Worm (Caenorhabditis elegans) whole organism, L3 larva: ENCODE data around the gene ifb-1.
A peak's percentile ranks its signal among the peaks of the same experiment; 100 is the strongest.

Experiments used
- R02D3.7 ChIP-seq: fragments of 150-350 bp; optimal IDR thresholded peaks from 2 replicates; lab custom pipeline; 2014; ENCODE audit warnings: missing biosample characterization, missing genetic modification characterization
- ZK546.5 ChIP-seq: sonication (generic microtip); optimal IDR thresholded peaks from 2 replicates; lab custom pipeline; 2017; ENCODE audit warnings: missing biosample characterization, missing genetic modification characterization
- ama-1 ChIP-seq: fragments of 150-350 bp; optimal IDR thresholded peaks from 2 replicates; lab custom pipeline; 2018
- ceh-16 ChIP-seq: sonication (generic microtip); optimal IDR thresholded peaks from 2 replicates; lab custom pipeline; 2017; ENCODE audit warnings: missing biosample characterization, missing genetic modification characterization
- ceh-28 ChIP-seq: fragments of 150-350 bp; optimal IDR thresholded peaks from 2 replicates; lab custom pipeline; 2014; ENCODE audit warnings: missing biosample characterization, missing genetic modification reagents, missing genetic modification characterization
- ceh-82 ChIP-seq: fragments of 150-350 bp; optimal IDR thresholded peaks from 2 replicates; lab custom pipeline; 2014; ENCODE audit warnings: missing biosample characterization, missing genetic modification characterization
- ceh-9 ChIP-seq: sonication (generic microtip); optimal IDR thresholded peaks from 2 replicates; lab custom pipeline; 2018; ENCODE audit warnings: missing biosample characterization, missing genetic modification characterization
- egl-27 ChIP-seq: sonication (generic microtip); optimal IDR thresholded peaks from 4 replicates; lab custom pipeline; 2017; ENCODE audit warnings: missing biosample characterization, missing genetic modification reagents, missing genetic modification characterization
- egl-5 ChIP-seq: fragments of 150-350 bp; optimal IDR thresholded peaks from 2 replicates; lab custom pipeline; 2017; ENCODE audit warnings: missing biosample characterization, missing genetic modification reagents, missing genetic modification characterization, inconsistent platforms
- elt-2 ChIP-seq: sonication (generic microtip); optimal IDR thresholded peaks from 2 replicates; lab custom pipeline; 2016; ENCODE audit warnings: missing genetic modification reagents, mild to moderate bottlenecking, missing genetic modification characterization, missing compliant biosample characterization
- elt-3 ChIP-seq, 3 experiments: fragments of 150-350 bp in 1 of 3; sonication (generic microtip) in 2 of 3; optimal IDR thresholded peaks; 2 replicates in 2 of 3; 4 replicates in 1 of 3; lab custom pipeline; 2014 to 2017; ENCODE audit warnings: missing biosample characterization in 3 of 3, missing genetic modification characterization in 3 of 3
- eor-1 ChIP-seq, 2 experiments: fragments of 150-350 bp; optimal IDR thresholded peaks; 2 replicates each; lab custom pipeline; 2014 to 2018; ENCODE audit warnings: missing biosample characterization in 2 of 2, missing genetic modification characterization in 2 of 2
- fkh-10 ChIP-seq: sonication (generic microtip); optimal IDR thresholded peaks from 2 replicates; lab custom pipeline; 2017; ENCODE audit warnings: missing biosample characterization, missing genetic modification reagents, missing genetic modification characterization
- fkh-2 ChIP-seq: fragments of 150-350 bp; optimal IDR thresholded peaks from 2 replicates; lab custom pipeline; 2014; ENCODE audit warnings: missing biosample characterization, missing genetic modification reagents, missing genetic modification characterization
- hmg-11 ChIP-seq: sonication (generic microtip); optimal IDR thresholded peaks from 2 replicates; lab custom pipeline; 2016; ENCODE audit warnings: missing genetic modification characterization, missing compliant biosample characterization
- jun-1 ChIP-seq: fragments of 150-350 bp; optimal IDR thresholded peaks from 2 replicates; lab custom pipeline; 2014; ENCODE audit warnings: missing biosample characterization, missing genetic modification reagents, missing genetic modification characterization
- lin-15B ChIP-seq: fragments of 150-350 bp; optimal IDR thresholded peaks from 2 replicates; lab custom pipeline; 2014; ENCODE audit warnings: missing biosample characterization, missing genetic modification characterization
- lin-39 ChIP-seq: fragments of 150-350 bp; optimal IDR thresholded peaks from 2 replicates; lab custom pipeline; 2018; ENCODE audit warnings: missing biosample characterization, missing genetic modification reagents, missing genetic modification characterization
- lsy-12 ChIP-seq: sonication (generic microtip); optimal IDR thresholded peaks from 2 replicates; lab custom pipeline; 2016; ENCODE audit warnings: mild to moderate bottlenecking, missing genetic modification characterization, missing compliant biosample characterization
- mdl-1 ChIP-seq: fragments of 150-350 bp; optimal IDR thresholded peaks from 2 replicates; lab custom pipeline; 2014; ENCODE audit warnings: missing biosample characterization, missing genetic modification characterization
- mml-1 ChIP-seq: fragments of 150-350 bp; sonication (generic microtip); optimal IDR thresholded peaks from 3 replicates; lab custom pipeline; 2014; ENCODE audit warnings: missing biosample characterization, missing genetic modification characterization
- nfya-1 ChIP-seq: sonication (generic microtip); optimal IDR thresholded peaks from 2 replicates; lab custom pipeline; 2017; ENCODE audit warnings: missing genetic modification characterization, mild to moderate bottlenecking, missing compliant biosample characterization, antibody characterized with exemption, moderate library complexity; ENCODE audit not compliant: insufficient read depth
- nhr-12 ChIP-seq: fragments of 150-350 bp; optimal IDR thresholded peaks from 2 replicates; lab custom pipeline; 2014; ENCODE audit warnings: missing biosample characterization, missing genetic modification characterization
- nhr-23 ChIP-seq: fragments of 150-350 bp; optimal IDR thresholded peaks from 2 replicates; lab custom pipeline; 2014; ENCODE audit warnings: missing biosample characterization, missing genetic modification reagents, missing genetic modification characterization
- nhr-237 ChIP-seq: fragments of 150-350 bp; optimal IDR thresholded peaks from 2 replicates; lab custom pipeline; 2014; ENCODE audit warnings: missing biosample characterization, missing genetic modification characterization
- nhr-25 ChIP-seq: sonication (generic microtip); optimal IDR thresholded peaks from 2 replicates; lab custom pipeline; 2017; ENCODE audit warnings: missing biosample characterization, missing genetic modification characterization
- nhr-28 ChIP-seq: fragments of 150-350 bp; optimal IDR thresholded peaks from 2 replicates; lab custom pipeline; 2014; ENCODE audit warnings: missing biosample characterization, missing genetic modification characterization
- nhr-67 ChIP-seq: fragments of 150-350 bp; optimal IDR thresholded peaks from 2 replicates; lab custom pipeline; 2014; ENCODE audit warnings: missing biosample characterization, missing genetic modification characterization
- nhr-77 ChIP-seq: fragments of 150-350 bp; optimal IDR thresholded peaks from 2 replicates; lab custom pipeline; 2014; ENCODE audit warnings: missing biosample characterization, missing genetic modification characterization
- pha-4 ChIP-seq: fragments of 150-350 bp; optimal IDR thresholded peaks from 2 replicates; lab custom pipeline; 2014; ENCODE audit warnings: missing biosample characterization, missing genetic modification reagents, missing genetic modification characterization
- pqm-1 ChIP-seq: fragments of 150-350 bp; optimal IDR thresholded peaks from 2 replicates; lab custom pipeline; 2017; ENCODE audit warnings: missing biosample characterization, missing genetic modification characterization, inconsistent platforms
- sea-2 ChIP-seq: fragments of 150-350 bp; sonication (generic microtip); optimal IDR thresholded peaks from 4 replicates; lab custom pipeline; 2014; ENCODE audit warnings: missing biosample characterization, missing genetic modification reagents, missing genetic modification characterization
- skn-1 ChIP-seq: fragments of 150-350 bp; optimal IDR thresholded peaks from 2 replicates; lab custom pipeline; 2014; ENCODE audit warnings: missing biosample characterization, missing genetic modification characterization
- snpc-4 ChIP-seq: fragments of 150-350 bp; optimal IDR thresholded peaks from 2 replicates; lab custom pipeline; 2014; ENCODE audit warnings: missing biosample characterization, missing genetic modification characterization
- unc-39 ChIP-seq: sonication (generic microtip); optimal IDR thresholded peaks from 4 replicates; lab custom pipeline; 2017; ENCODE audit warnings: missing biosample characterization, missing genetic modification characterization
- unc-62 ChIP-seq: fragments of 150-350 bp; sonication (generic microtip); optimal IDR thresholded peaks from 4 replicates; lab custom pipeline; 2014; ENCODE audit warnings: missing biosample characterization, missing genetic modification reagents, missing genetic modification characterization
- ztf-11 ChIP-seq: fragments of 150-350 bp; optimal IDR thresholded peaks from 2 replicates; lab custom pipeline; 2014; ENCODE audit warnings: missing biosample characterization, missing genetic modification characterization
- ztf-4 ChIP-seq: fragments of 150-350 bp; optimal IDR thresholded peaks from 2 replicates; lab custom pipeline; 2014; ENCODE audit warnings: missing biosample characterization, missing genetic modification characterization

Gene ifb-1

ce11 chrII:5799553-5799952 lies 34.1 kb downstream of the ifb-1 start, which contains the start of gene K05F1.8:
Gene K05F1.8 (minus strand): TSS chrII:5799653.
- TF ChIP-seq ceh-9 (tag; lab: Kevin White, UChicago) (no peak), elt-2 (tag; lab: Kevin White, UChicago) (no peak), nhr-12 (tag; lab: Kevin White, UChicago) (no peak), ama-1 (no peak), ceh-82 (tag; lab: Kevin White, UChicago) (no peak), jun-1 (tag; lab: Kevin White, UChicago) (no peak), nhr-23 (tag; lab: Kevin White, UChicago) (no peak)

ce11 chrII:5801075-5801474 lies 35.7 kb downstream of the ifb-1 start, which contains the start of the genes K05F1.9 and K05F1.1:
Gene K05F1.9 (minus strand): TSS chrII:5801175.
Gene K05F1.1 (plus strand): TSS chrII:5801382.
- TF ChIP-seq egl-27 (no peak), fkh-10 (GFP tag; lab: Kevin White, UChicago) (no peak), nhr-25 (tag; lab: Kevin White, UChicago) (no peak), nhr-77 (tag; lab: Kevin White, UChicago) (no peak), snpc-4 (tag; lab: Kevin White, UChicago) (no peak), skn-1 (no peak), ZK546.5 (tag; lab: Kevin White, UChicago) (no peak), eor-1 (tag; optimal IDR thresholded peaks at IDR 0.05; lab: Kevin White, UChicago) (no peak), egl-5 (tag; lab: Kevin White, UChicago) (no peak), elt-2 (tag; lab: Kevin White, UChicago) (no peak), lin-39 (tag; lab: Kevin White, UChicago) (no peak), unc-39 (tag; lab: Kevin White, UChicago) (no peak), lin-15B (tag; lab: Kevin White, UChicago) (no peak), mml-1 (tag; lab: Kevin White, UChicago) (no peak), sea-2 (GFP tag; lab: Kevin White, UChicago) (no peak), fkh-2 (no peak), hmg-11 (tag; lab: Kevin White, UChicago) (no peak)

ce11 chrII:5804288-5804687 lies 38.9 kb downstream of the ifb-1 start:
- TF ChIP-seq pha-4 (tag; lab: Kevin White, UChicago) (peak; percentile 8), elt-2 (tag; lab: Kevin White, UChicago) (peak; percentile 93), pqm-1 (tag; lab: Kevin White, UChicago) (peak; percentile 25), ztf-4 (tag; lab: Kevin White, UChicago) (no peak)
- TF ChIP-seq, all 47 proteins: peak for 3

- TF ChIP-seq ceh-9 (tag; lab: Kevin White, UChicago) (no peak), lsy-12 (tag; lab: Kevin White, UChicago) (no peak), unc-39 (tag; lab: Kevin White, UChicago) (no peak), ceh-28 (no peak), nhr-237 (tag; lab: Kevin White, UChicago) (no peak), lin-15B (tag; lab: Kevin White, UChicago) (no peak), ztf-4 (tag; lab: Kevin White, UChicago) (no peak), ztf-11 (no peak), ceh-16 (no peak), nfya-1 (tag; lab: Kevin White, UChicago) (no peak), nhr-67 (tag; lab: Kevin White, UChicago) (no peak), nhr-23 (tag; lab: Kevin White, UChicago) (no peak), ama-1 (peak; percentile 9), nhr-28 (tag; lab: Kevin White, UChicago) (no peak), mdl-1 (tag; lab: Kevin White, UChicago) (no peak), nhr-25 (tag; lab: Kevin White, UChicago) (no peak), pqm-1 (tag; lab: Kevin White, UChicago) (peak; percentile 54), ZK546.5 (tag; lab: Kevin White, UChicago) (no peak), elt-3 (tag; optimal IDR thresholded peaks at IDR 0.05; lab: Kevin White, UChicago) (no peak), fkh-10 (GFP tag; lab: Kevin White, UChicago) (no peak), nhr-77 (tag; lab: Kevin White, UChicago) (no peak), egl-27 (no peak), snpc-4 (tag; lab: Kevin White, UChicago) (no peak), fkh-2 (no peak), pha-4 (tag; lab: Kevin White, UChicago) (peak; percentile 9), mml-1 (tag; lab: Kevin White, UChicago) (no peak), eor-1 (tag; optimal IDR thresholded peaks at IDR 0.05; lab: Kevin White, UChicago) (no peak), R02D3.7 (tag; lab: Kevin White, UChicago) (no peak), elt-2 (tag; lab: Kevin White, UChicago) (peak; percentile 86), sea-2 (GFP tag; lab: Kevin White, UChicago) (no peak), unc-62 (GFP tag; lab: Kevin White, UChicago) (no peak)
Measured at ce11 chrII:5805303-5805702, 39.9 kb downstream of the ifb-1 start, which contains the start of gene K05F1.10. Gene K05F1.10 (minus strand): TSS chrII:5805473.
